Worm (Caenorhabditis elegans) whole organism, L3 larva: Measurements from ENCODE around the gene trr-1.

Source experiments
- elt-3 ChIP-seq, 3 experiments: fragments of 150-350 bp in 1 of 3; sonication (generic microtip) in 2 of 3; optimal IDR thresholded peaks; 2 replicates in 2 of 3; 4 replicates in 1 of 3; lab custom pipeline; 2014 to 2017; ENCODE audit warnings: missing biosample characterization in 3 of 3, missing genetic modification characterization in 3 of 3
- jun-1 ChIP-seq: fragments of 150-350 bp; optimal IDR thresholded peaks from 2 replicates; lab custom pipeline; 2014; ENCODE audit warnings: missing biosample characterization, missing genetic modification reagents, missing genetic modification characterization
- nhr-11 ChIP-seq: fragments of 150-350 bp; optimal IDR thresholded peaks from 2 replicates; lab custom pipeline; 2014; ENCODE audit warnings: missing biosample characterization, missing genetic modification characterization
- nhr-12 ChIP-seq: fragments of 150-350 bp; optimal IDR thresholded peaks from 2 replicates; lab custom pipeline; 2014; ENCODE audit warnings: missing biosample characterization, missing genetic modification characterization
- nhr-28 ChIP-seq: fragments of 150-350 bp; optimal IDR thresholded peaks from 2 replicates; lab custom pipeline; 2014; ENCODE audit warnings: missing biosample characterization, missing genetic modification characterization
- pha-4 ChIP-seq: fragments of 150-350 bp; optimal IDR thresholded peaks from 2 replicates; lab custom pipeline; 2014; ENCODE audit warnings: missing biosample characterization, missing genetic modification reagents, missing genetic modification characterization
- snpc-4 ChIP-seq: fragments of 150-350 bp; optimal IDR thresholded peaks from 2 replicates; lab custom pipeline; 2014; ENCODE audit warnings: missing biosample characterization, missing genetic modification characterization

DNA sequence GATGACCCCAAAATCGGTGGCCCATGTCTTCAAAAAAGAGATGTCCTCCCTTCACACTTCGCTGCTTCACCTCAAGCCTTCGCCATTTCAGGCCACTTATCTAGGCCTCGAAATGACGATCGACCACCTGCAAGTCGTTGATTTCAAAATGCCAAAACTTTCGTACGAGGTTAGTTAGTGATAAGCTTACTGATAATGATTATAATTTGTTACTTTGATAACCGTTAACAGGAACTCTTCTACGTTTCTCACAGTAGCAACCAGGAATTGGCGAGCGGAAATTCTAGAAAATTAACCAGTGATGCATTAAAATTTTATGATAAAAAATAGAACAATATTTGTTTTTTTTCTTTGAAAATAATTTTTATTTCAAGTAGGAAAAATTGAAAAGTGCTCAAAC is 28.9 kb downstream of the trr-1 start:
- TF ChIP-seq snpc-4 (tag; lab: Kevin White, UChicago) (no peak), nhr-28 (no peak), nhr-12 (tag; lab: Kevin White, UChicago) (no peak), elt-3 (tag; optimal IDR thresholded peaks at IDR 0.05; lab: Kevin White, UChicago) (no peak), pha-4 (no peak), nhr-11 (tag; lab: Kevin White, UChicago) (no peak), jun-1 (tag; lab: Kevin White, UChicago) (no peak)
